Worm (Caenorhabditis elegans) whole organism, L1 larva: ENCODE data around the gene Y71H2AM.14.

ENCODE experiments used
- hlh-17 ChIP-seq: fragments of 200-800 bp; sonication (Bioruptor generic); optimal IDR thresholded peaks from 2 replicates; lab custom pipeline; 2018; ENCODE audit warnings: missing genetic modification characterization, mild to moderate bottlenecking, missing compliant biosample characterization, moderate library complexity, borderline replicate concordance
- lin-13 ChIP-seq: fragments of 150-350 bp; optimal IDR thresholded peaks from 2 replicates; lab custom pipeline; 2014; ENCODE audit warnings: missing biosample characterization, missing genetic modification reagents, missing genetic modification characterization
- nhr-237 ChIP-seq: fragments of 150-350 bp; optimal IDR thresholded peaks from 2 replicates; lab custom pipeline; 2014; ENCODE audit warnings: missing biosample characterization, missing genetic modification characterization
- nhr-76 ChIP-seq: sonication (generic microtip); optimal IDR thresholded peaks from 2 replicates; lab custom pipeline; 2017; ENCODE audit warnings: missing biosample characterization, missing genetic modification characterization

ce11 chrIII:2757478-2757877, 11.0 kb upstream of the Y71H2AM.14 start:
- no peak for TF ChIP-seq nhr-237 (tag; lab: Kevin White, UChicago)
- no peak for TF ChIP-seq nhr-76 (tag; lab: Kevin White, UChicago)
- TF ChIP-seq lin-13 (GFP tag; lab: Kevin White, UChicago) = no peak
- no peak for TF ChIP-seq hlh-17 (GFP tag; lab: Kevin White, UChicago)
